Fruit fly (Drosophila melanogaster): ENCODE data around the gene tbrd-1.

DNA sequence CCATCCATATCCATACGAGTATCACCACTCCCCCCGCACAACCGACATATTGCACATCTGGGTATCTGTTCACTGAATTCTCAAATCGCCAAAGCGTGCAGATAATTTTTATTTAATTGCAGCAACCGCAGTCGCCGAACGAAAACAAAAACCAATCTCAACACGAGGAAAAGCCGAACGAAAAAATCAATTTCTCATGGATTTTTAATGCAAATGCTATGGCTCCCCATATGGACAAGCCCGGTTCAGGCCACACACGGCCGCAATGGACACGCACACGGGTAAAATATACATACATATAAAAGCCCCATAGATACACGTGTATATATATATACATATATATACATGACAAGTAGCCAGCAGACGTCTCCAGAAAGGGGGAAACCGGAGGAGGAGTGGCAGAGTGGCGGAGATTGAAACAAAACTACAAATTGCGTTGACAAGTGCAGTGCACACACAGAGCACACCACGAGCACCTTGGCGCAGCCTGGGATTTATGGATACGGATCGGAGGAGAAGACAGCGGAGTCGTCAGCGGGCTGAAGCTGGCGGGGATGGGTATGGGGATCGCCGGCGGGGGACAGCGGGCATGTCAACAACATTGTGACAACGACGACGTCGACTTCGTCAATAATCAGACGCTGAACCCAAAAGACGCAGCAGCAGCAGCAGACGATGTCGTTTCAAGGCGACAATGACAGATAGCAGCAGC, 15.6 kb downstream of the tbrd-1 start:
- TF ChIP-seq pan (optimal IDR thresholded peaks at IDR 0.05) (no peak), Dll (optimal IDR thresholded peaks at IDR 0.05) (no peak), EcR (GFP tag; optimal IDR thresholded peaks at IDR 0.05) (peak; percentile 32 to 82)
